Worm (Caenorhabditis elegans) whole organism, young adult: ENCODE measurements around the gene fcho-1.

ENCODE experiments used
- B0336.3 ChIP-seq: fragments of 200-800 bp; sonication (Bioruptor generic); IDR thresholded peaks from 2 replicates; pipeline ENCODE4 v1.3.6; 2022; ENCODE audit warnings: missing genetic modification characterization, missing compliant biosample characterization
- F37B4.10 ChIP-seq: fragments of 200-800 bp; sonication (Bioruptor generic); IDR thresholded peaks from 2 replicates; pipeline ENCODE4 v1.3.6; 2022; ENCODE audit warnings: missing genetic modification characterization, missing compliant biosample characterization
- Y53F4B.3 ChIP-seq: fragments of 200-800 bp; sonication (Bioruptor generic); IDR thresholded peaks from 2 replicates; pipeline ENCODE4 v1.3.6; 2022; ENCODE audit warnings: missing genetic modification reagents, missing genetic modification characterization, missing compliant biosample characterization
- aptf-2 ChIP-seq: fragments of 200-800 bp; sonication (Bioruptor generic); conservative IDR thresholded peaks from 2 replicates; pipeline ENCODE4 v1.3.6; 2022; ENCODE audit warnings: missing genetic modification reagents, missing genetic modification characterization, missing compliant biosample characterization
- attf-6 ChIP-seq: fragments of 200-800 bp; sonication (Bioruptor generic); IDR thresholded peaks from 2 replicates; pipeline ENCODE4 v1.3.6; 2022; ENCODE audit warnings: missing genetic modification reagents, missing genetic modification characterization, missing compliant biosample characterization
- nfyb-1 ChIP-seq: fragments of 200-800 bp; sonication (Bioruptor generic); IDR thresholded peaks from 2 replicates; pipeline ENCODE4 v1.3.6; 2022; ENCODE audit warnings: missing genetic modification reagents, missing genetic modification characterization, missing compliant biosample characterization
- nhr-80 ChIP-seq: sonication (generic microtip); optimal IDR thresholded peaks from 2 replicates; lab custom pipeline; 2016; ENCODE audit warnings: missing genetic modification characterization, missing compliant biosample characterization
- zim-3 ChIP-seq: sonication (generic microtip); optimal IDR thresholded peaks from 2 replicates; lab custom pipeline; 2017; ENCODE audit warnings: mild to moderate bottlenecking, missing genetic modification characterization, moderate library complexity, missing compliant biosample characterization
- ztf-26 ChIP-seq: sonication (generic microtip); optimal IDR thresholded peaks from 2 replicates; lab custom pipeline; 2017; ENCODE audit warnings: missing genetic modification characterization, missing compliant biosample characterization

DNA sequence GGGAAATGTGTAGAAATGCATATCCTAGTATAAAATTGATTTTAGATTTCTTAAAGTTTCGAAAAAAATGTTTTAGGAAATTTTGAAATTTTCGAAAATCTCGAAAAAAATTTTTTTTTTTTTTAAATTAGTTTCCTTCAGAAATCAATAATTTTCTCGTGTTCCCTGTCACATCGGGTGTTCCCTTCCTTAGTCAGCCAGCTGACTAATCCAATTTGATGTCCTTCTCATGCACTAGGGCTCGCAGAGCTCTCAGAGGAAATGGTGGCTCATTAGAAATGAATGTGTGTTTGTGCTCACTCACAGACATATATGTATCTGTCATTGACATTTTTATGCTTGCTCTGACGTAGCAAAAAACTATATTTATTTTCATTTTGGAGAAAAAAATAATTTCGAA is 33.4 kb downstream of the fcho-1 start:
- no peak for TF ChIP-seq nhr-80 (tag; lab: Kevin White, UChicago)
- TF ChIP-seq ztf-26 (tag; lab: Kevin White, UChicago) = no peak
- no peak for TF ChIP-seq Y53F4B.3 (GFP tag; lab: Robert Waterston, UW)
- TF ChIP-seq nfyb-1 (GFP tag; lab: Robert Waterston, UW) = no peak
- no peak for TF ChIP-seq B0336.3
- no peak for TF ChIP-seq aptf-2 (GFP tag; lab: Robert Waterston, UW)
- no peak for TF ChIP-seq zim-3 (tag; lab: Kevin White, UChicago)
- no peak for TF ChIP-seq F37B4.10
- no peak for TF ChIP-seq attf-6 (GFP tag; lab: Robert Waterston, UW)
